Worm (Caenorhabditis elegans) whole organism, L4 larva: ENCODE data around the gene W06G6.10.

Source experiments
- Y5F2A.4 ChIP-seq: fragments of 200-800 bp; sonication (Bioruptor generic); optimal IDR thresholded peaks from 2 replicates; lab custom pipeline; 2018; ENCODE audit warnings: mild to moderate bottlenecking, missing genetic modification characterization, missing compliant biosample characterization
- cey-2 ChIP-seq: sonication (generic microtip); optimal IDR thresholded peaks from 3 replicates; lab custom pipeline; 2017; ENCODE audit warnings: missing genetic modification characterization, mild to moderate bottlenecking, missing compliant biosample characterization, antibody characterized with exemption, borderline replicate concordance; ENCODE audit not compliant: insufficient read depth
- hlh-11 ChIP-seq: fragments of 200-800 bp; sonication (Bioruptor generic); optimal IDR thresholded peaks from 2 replicates; lab custom pipeline; 2018; ENCODE audit warnings: mild to moderate bottlenecking, missing genetic modification characterization, missing compliant biosample characterization
- lim-7 ChIP-seq: fragments of 200-800 bp; sonication (Bioruptor generic); IDR thresholded peaks from 2 replicates; pipeline ENCODE4 v1.3.6; 2022; ENCODE audit warnings: missing genetic modification characterization, missing compliant biosample characterization
- madf-5 ChIP-seq, 2 experiments: fragments of 200-800 bp; sonication (Bioruptor generic); IDR thresholded peaks; 2 replicates each; pipeline ENCODE4 v1.3.6; 2022; ENCODE audit warnings: missing compliant biosample characterization in 2 of 2, missing genetic modification characterization in 2 of 2
- mep-1 ChIP-seq: fragments of 150-350 bp; sonication (generic microtip); optimal IDR thresholded peaks from 3 replicates; lab custom pipeline; 2014; ENCODE audit warnings: missing biosample characterization, missing genetic modification characterization
- nhr-25 ChIP-seq: sonication (generic microtip); optimal IDR thresholded peaks from 2 replicates; lab custom pipeline; 2017; ENCODE audit warnings: missing genetic modification characterization, mild to moderate bottlenecking, missing compliant biosample characterization, antibody characterized with exemption, moderate library complexity, borderline replicate concordance; ENCODE audit not compliant: insufficient read depth
- nhr-76 ChIP-seq: fragments of 150-350 bp; optimal IDR thresholded peaks from 2 replicates; lab custom pipeline; 2014; ENCODE audit warnings: missing biosample characterization, missing genetic modification characterization
- pha-4 ChIP-seq, 2 experiments: fragments of 150-350 bp in 1 of 2; fragments of 200-800 bp in 1 of 2; sonication (Bioruptor generic) in 1 of 2; IDR thresholded peaks in 1 of 2; optimal IDR thresholded peaks in 1 of 2; 2 replicates each; pipeline versions ENCODE4 v1.3.6 to Lab custom; 2014 to 2022; ENCODE audit warnings: missing genetic modification characterization in 2 of 2, missing genetic modification reagents in 2 of 2, missing biosample characterization in 1 of 2, missing compliant biosample characterization in 1 of 2
- snpc-4 ChIP-seq: fragments of 150-350 bp; optimal IDR thresholded peaks from 2 replicates; lab custom pipeline; 2014; ENCODE audit warnings: missing biosample characterization, missing genetic modification characterization
- ztf-11 ChIP-seq: fragments of 150-350 bp; optimal IDR thresholded peaks from 2 replicates; lab custom pipeline; 2014; ENCODE audit warnings: missing biosample characterization, missing genetic modification characterization

DNA sequence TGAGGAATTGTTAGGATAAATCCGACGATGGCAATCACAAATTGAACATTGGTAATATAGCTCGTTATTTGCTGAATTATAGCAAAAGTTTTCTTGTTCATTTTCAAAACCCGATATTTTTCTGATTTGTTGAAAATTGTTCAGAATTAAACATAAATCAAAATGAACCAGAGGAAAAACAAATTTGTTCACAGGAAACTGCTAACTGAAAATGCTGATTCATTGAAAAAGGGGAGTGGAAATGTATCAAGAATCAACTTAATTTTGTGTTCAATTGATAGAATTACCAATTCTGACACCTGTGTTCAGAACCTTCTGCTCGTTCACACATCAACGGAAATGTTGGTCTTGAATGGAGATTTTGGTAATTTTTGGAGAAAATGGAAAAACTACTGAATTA, 3.4 kb downstream of the W06G6.10 start, which contains the start of gene srw-77:
- TF ChIP-seq hlh-11 (tag; lab: Kevin White, UChicago) (no peak), nhr-25 (no peak), madf-5 (GFP tag; IDR thresholded peaks at IDR 0.05; lab: Robert Waterston, UW) (no peak), ztf-11 (no peak), nhr-76 (no peak), mep-1 (tag; lab: Kevin White, UChicago) (no peak), cey-2 (tag; lab: Kevin White, UChicago) (no peak), Y5F2A.4 (GFP tag; lab: Kevin White, UChicago) (no peak), pha-4 (GFP tag; IDR thresholded peaks at IDR 0.05; lab: Robert Waterston, UW) (no peak), pha-4 (tag; optimal IDR thresholded peaks at IDR 0.05; lab: Kevin White, UChicago) (no peak), snpc-4 (tag; lab: Kevin White, UChicago) (no peak), lim-7 (GFP tag; lab: Robert Waterston, UW) (no peak)
